Worm (Caenorhabditis elegans): Measurements from ENCODE around the gene F13B6.1.

F13B6.1 gene

DNA sequence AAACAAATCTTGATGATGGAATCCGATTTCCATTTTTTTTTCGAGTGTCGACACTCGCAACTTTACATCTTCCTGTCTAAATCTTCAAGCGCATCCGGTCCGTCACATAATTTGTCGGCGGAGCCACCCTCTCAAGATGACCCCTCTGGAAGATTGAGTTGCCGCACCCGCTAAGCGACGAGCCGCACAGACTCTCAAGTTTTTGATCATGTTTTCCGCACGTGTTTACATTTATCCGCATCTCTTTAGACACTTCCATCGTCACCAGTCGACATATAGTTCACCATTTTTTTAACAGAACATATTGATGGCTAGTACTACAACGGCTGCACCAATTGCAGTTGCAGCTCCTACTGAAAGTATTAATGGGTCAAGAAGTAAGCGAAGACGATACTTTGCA lies 35.1 kb downstream of the F13B6.1 start, which contains the start of gene F55G1.1:
Gene F55G1.1 (plus strand): TSS at position 301 of the 400 bp plus-strand sequence.
- no peak for TF ChIP-seq unc-62 (GFP tag; optimal IDR thresholded peaks at IDR 0.05)

DNA sequence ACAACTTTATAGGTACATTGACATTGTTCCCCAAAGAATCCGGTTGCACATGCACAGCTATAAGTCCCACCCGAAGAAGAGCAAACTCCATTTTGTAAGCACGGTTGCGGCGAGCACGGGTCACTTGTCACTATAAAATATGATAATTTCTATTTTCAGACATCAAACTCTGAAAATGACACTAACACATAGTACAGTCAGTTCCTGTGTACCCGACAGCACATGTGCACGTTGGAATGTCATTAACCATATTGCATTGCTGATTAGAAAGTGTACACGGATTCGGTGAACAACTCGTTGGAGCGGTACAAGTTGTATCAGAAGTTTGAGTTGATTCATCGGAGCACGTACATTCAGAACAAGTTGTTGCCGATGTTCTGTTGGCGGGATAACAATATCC lies 40.9 kb downstream of the F13B6.1 start:
- TF ChIP-seq unc-62 (GFP tag; optimal IDR thresholded peaks at IDR 0.05): no peak

- no peak for TF ChIP-seq unc-62 (GFP tag; optimal IDR thresholded peaks at IDR 0.05)
Measured at ce11 chrIV:7497750-7498149, 41.4 kb downstream of the F13B6.1 start, which contains the start of gene egas-4. Gene egas-4, minus strand, starts transcription at chrIV:7497850.

DNA sequence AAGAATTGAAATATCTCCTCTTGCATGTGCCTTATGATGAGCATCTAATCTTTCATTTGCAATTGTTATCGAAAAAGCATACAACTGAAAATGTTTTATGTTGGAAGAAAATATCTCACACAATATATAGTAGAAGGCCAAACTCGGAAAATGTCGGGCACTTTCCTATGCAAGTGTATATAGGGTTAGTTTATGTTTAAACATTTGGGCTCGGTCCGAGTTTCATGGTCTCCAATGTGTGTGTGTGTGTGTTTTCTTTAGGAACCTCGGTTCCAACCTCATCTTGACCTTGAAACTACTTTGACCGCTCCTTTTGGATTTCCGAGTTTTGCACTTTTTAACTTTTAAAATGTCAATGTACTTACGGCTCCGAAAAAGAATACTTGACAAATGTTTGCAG lies 43.0 kb downstream of the F13B6.1 start:
- TF ChIP-seq unc-62 (GFP tag; optimal IDR thresholded peaks at IDR 0.05): no peak

DNA sequence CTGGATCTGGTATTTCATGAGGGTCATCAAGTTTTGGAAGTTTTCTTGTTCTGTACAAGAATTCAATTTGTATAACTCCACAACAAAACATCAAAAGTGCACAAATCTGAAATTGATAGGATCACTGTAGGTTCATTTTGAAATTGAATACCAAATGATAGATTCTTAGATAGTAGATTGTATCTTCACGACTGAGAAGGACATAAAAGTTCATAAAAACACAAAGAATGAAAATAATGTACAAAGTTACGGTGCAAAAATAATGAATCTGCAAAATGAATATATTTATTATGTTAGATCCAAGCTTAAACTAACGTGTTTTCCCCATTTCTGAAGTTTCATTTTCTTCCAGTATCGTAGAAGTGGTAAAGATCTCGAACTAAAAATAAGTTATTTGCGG lies 44.6 kb downstream of the F13B6.1 start:
- TF ChIP-seq unc-62 (GFP tag; optimal IDR thresholded peaks at IDR 0.05): no peak

DNA sequence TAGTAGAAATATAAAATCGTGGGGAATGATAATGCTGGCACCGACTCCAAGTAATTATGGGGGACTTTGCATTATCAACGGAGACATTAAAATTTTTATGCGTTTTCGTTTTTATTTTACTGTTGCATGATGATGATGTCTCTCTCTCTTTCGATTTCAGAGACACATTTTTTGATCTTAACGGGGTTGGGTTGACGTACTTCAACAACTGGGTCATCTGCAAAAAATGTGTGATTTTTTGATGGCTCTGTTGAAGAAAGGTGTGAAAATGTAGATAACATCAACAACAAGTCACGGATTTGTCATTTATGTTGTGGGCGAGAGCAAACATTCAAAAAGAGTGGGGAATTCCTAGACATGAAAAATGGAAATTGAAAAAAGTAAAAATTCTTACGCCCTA lies 45.0 kb downstream of the F13B6.1 start, which contains the start of gene F55G1.15:
Gene F55G1.15 (minus strand): TSS at position 101 of the 400 bp plus-strand sequence.
- TF ChIP-seq unc-62 (GFP tag; optimal IDR thresholded peaks at IDR 0.05): no peak

- no peak for TF ChIP-seq unc-62 (GFP tag; optimal IDR thresholded peaks at IDR 0.05)
Measured at ce11 chrIV:7503322-7503721, 47.0 kb downstream of the F13B6.1 start, which contains the start of gene glt-6. Gene glt-6, plus strand, starts transcription at chrIV:7503622.

DNA sequence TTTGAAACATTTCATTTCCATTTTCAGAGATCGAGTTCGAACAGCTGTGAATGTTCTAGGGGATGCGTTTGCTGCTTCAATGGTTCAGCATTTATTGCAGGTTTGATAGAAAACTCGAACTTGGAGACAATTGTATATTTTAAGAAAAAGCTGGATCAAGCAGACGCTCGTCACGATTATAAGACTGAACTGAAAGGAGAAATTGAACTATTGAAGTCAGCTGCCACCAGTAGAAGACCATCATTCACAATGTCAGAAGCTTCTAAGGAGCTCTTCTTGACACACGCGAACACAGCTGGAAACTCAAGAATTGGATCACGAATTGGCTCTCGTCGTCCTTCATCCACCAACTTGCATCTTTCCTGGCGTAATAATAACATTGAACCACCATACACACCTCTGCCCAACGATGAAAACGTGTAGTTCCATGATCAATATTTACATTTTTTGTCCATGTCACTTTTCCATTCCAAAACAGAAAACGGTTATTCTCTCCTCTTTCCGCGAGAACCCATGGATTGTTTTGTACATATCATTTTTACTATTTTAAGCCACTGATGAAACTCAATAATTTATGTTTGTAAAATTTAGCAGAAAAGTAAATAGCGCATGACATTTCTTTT lies 49.7 kb downstream of the F13B6.1 start:
- TF ChIP-seq unc-62 (GFP tag; optimal IDR thresholded peaks at IDR 0.05): no peak

- TF ChIP-seq unc-62 (GFP tag; optimal IDR thresholded peaks at IDR 0.05): no peak
Measured at ce11 chrIV:7506711-7507110, 50.4 kb downstream of the F13B6.1 start.

- no peak for TF ChIP-seq unc-62 (GFP tag; optimal IDR thresholded peaks at IDR 0.05)
Measured at ce11 chrIV:7507305-7507704, 51.0 kb downstream of the F13B6.1 start.

Data from whole organism, dauer.